Worm (Caenorhabditis elegans) whole organism, L3 larva: ENCODE results near the gene T04A8.18.

Experiments used
- R02D3.7 ChIP-seq: fragments of 150-350 bp; optimal IDR thresholded peaks from 2 replicates; lab custom pipeline; 2014; ENCODE audit warnings: missing biosample characterization, missing genetic modification characterization
- ZK546.5 ChIP-seq: sonication (generic microtip); optimal IDR thresholded peaks from 2 replicates; lab custom pipeline; 2017; ENCODE audit warnings: missing biosample characterization, missing genetic modification characterization
- ama-1 ChIP-seq: fragments of 150-350 bp; optimal IDR thresholded peaks from 2 replicates; lab custom pipeline; 2018
- ceh-16 ChIP-seq: sonication (generic microtip); optimal IDR thresholded peaks from 2 replicates; lab custom pipeline; 2017; ENCODE audit warnings: missing biosample characterization, missing genetic modification characterization
- ceh-28 ChIP-seq: fragments of 150-350 bp; optimal IDR thresholded peaks from 2 replicates; lab custom pipeline; 2014; ENCODE audit warnings: missing biosample characterization, missing genetic modification reagents, missing genetic modification characterization
- egl-27 ChIP-seq: sonication (generic microtip); optimal IDR thresholded peaks from 4 replicates; lab custom pipeline; 2017; ENCODE audit warnings: missing biosample characterization, missing genetic modification reagents, missing genetic modification characterization
- egl-5 ChIP-seq: fragments of 150-350 bp; optimal IDR thresholded peaks from 2 replicates; lab custom pipeline; 2017; ENCODE audit warnings: missing biosample characterization, missing genetic modification reagents, missing genetic modification characterization, inconsistent platforms
- elt-1 ChIP-seq: fragments of 150-350 bp; optimal IDR thresholded peaks from 2 replicates; lab custom pipeline; 2014; ENCODE audit warnings: missing biosample characterization, missing genetic modification characterization
- elt-2 ChIP-seq: sonication (generic microtip); optimal IDR thresholded peaks from 2 replicates; lab custom pipeline; 2016; ENCODE audit warnings: missing genetic modification reagents, mild to moderate bottlenecking, missing genetic modification characterization, missing compliant biosample characterization
- elt-3 ChIP-seq, 3 experiments: fragments of 150-350 bp in 1 of 3; sonication (generic microtip) in 2 of 3; optimal IDR thresholded peaks; 2 replicates in 2 of 3; 4 replicates in 1 of 3; lab custom pipeline; 2014 to 2017; ENCODE audit warnings: missing biosample characterization in 3 of 3, missing genetic modification characterization in 3 of 3
- fkh-10 ChIP-seq: sonication (generic microtip); optimal IDR thresholded peaks from 2 replicates; lab custom pipeline; 2017; ENCODE audit warnings: missing biosample characterization, missing genetic modification reagents, missing genetic modification characterization
- fkh-2 ChIP-seq: fragments of 150-350 bp; optimal IDR thresholded peaks from 2 replicates; lab custom pipeline; 2014; ENCODE audit warnings: missing biosample characterization, missing genetic modification reagents, missing genetic modification characterization
- fos-1 ChIP-seq: fragments of 150-350 bp; optimal IDR thresholded peaks from 2 replicates; lab custom pipeline; 2014; ENCODE audit warnings: missing biosample characterization, missing genetic modification characterization
- jun-1 ChIP-seq: fragments of 150-350 bp; optimal IDR thresholded peaks from 2 replicates; lab custom pipeline; 2014; ENCODE audit warnings: missing biosample characterization, missing genetic modification reagents, missing genetic modification characterization
- lin-15B ChIP-seq: fragments of 150-350 bp; optimal IDR thresholded peaks from 2 replicates; lab custom pipeline; 2014; ENCODE audit warnings: missing biosample characterization, missing genetic modification characterization
- lin-39 ChIP-seq: fragments of 150-350 bp; optimal IDR thresholded peaks from 2 replicates; lab custom pipeline; 2018; ENCODE audit warnings: missing biosample characterization, missing genetic modification reagents, missing genetic modification characterization
- lsy-12 ChIP-seq: sonication (generic microtip); optimal IDR thresholded peaks from 2 replicates; lab custom pipeline; 2016; ENCODE audit warnings: mild to moderate bottlenecking, missing genetic modification characterization, missing compliant biosample characterization
- mdl-1 ChIP-seq: fragments of 150-350 bp; optimal IDR thresholded peaks from 2 replicates; lab custom pipeline; 2014; ENCODE audit warnings: missing biosample characterization, missing genetic modification characterization
- nfya-1 ChIP-seq: sonication (generic microtip); optimal IDR thresholded peaks from 2 replicates; lab custom pipeline; 2017; ENCODE audit warnings: missing genetic modification characterization, mild to moderate bottlenecking, missing compliant biosample characterization, antibody characterized with exemption, moderate library complexity; ENCODE audit not compliant: insufficient read depth
- nhr-11 ChIP-seq: fragments of 150-350 bp; optimal IDR thresholded peaks from 2 replicates; lab custom pipeline; 2014; ENCODE audit warnings: missing biosample characterization, missing genetic modification characterization
- nhr-12 ChIP-seq: fragments of 150-350 bp; optimal IDR thresholded peaks from 2 replicates; lab custom pipeline; 2014; ENCODE audit warnings: missing biosample characterization, missing genetic modification characterization
- nhr-23 ChIP-seq: fragments of 150-350 bp; optimal IDR thresholded peaks from 2 replicates; lab custom pipeline; 2014; ENCODE audit warnings: missing biosample characterization, missing genetic modification reagents, missing genetic modification characterization
- nhr-28 ChIP-seq: fragments of 150-350 bp; optimal IDR thresholded peaks from 2 replicates; lab custom pipeline; 2014; ENCODE audit warnings: missing biosample characterization, missing genetic modification characterization
- nhr-43 ChIP-seq: sonication (generic microtip); optimal IDR thresholded peaks from 2 replicates; lab custom pipeline; 2016; ENCODE audit warnings: mild to moderate bottlenecking, missing genetic modification characterization, missing compliant biosample characterization; ENCODE audit not compliant: poor library complexity, severe bottlenecking
- nhr-67 ChIP-seq: fragments of 150-350 bp; optimal IDR thresholded peaks from 2 replicates; lab custom pipeline; 2014; ENCODE audit warnings: missing biosample characterization, missing genetic modification characterization
- nhr-76 ChIP-seq: fragments of 150-350 bp; sonication (generic microtip); optimal IDR thresholded peaks from 5 replicates; lab custom pipeline; 2014; ENCODE audit warnings: missing biosample characterization, missing genetic modification characterization
- nhr-77 ChIP-seq: fragments of 150-350 bp; optimal IDR thresholded peaks from 2 replicates; lab custom pipeline; 2014; ENCODE audit warnings: missing biosample characterization, missing genetic modification characterization
- pqm-1 ChIP-seq: fragments of 150-350 bp; optimal IDR thresholded peaks from 2 replicates; lab custom pipeline; 2017; ENCODE audit warnings: missing biosample characterization, missing genetic modification characterization, inconsistent platforms
- sea-2 ChIP-seq: fragments of 150-350 bp; sonication (generic microtip); optimal IDR thresholded peaks from 4 replicates; lab custom pipeline; 2014; ENCODE audit warnings: missing biosample characterization, missing genetic modification reagents, missing genetic modification characterization
- skn-1 ChIP-seq: fragments of 150-350 bp; optimal IDR thresholded peaks from 2 replicates; lab custom pipeline; 2014; ENCODE audit warnings: missing biosample characterization, missing genetic modification characterization
- tbx-2 ChIP-seq: sonication (generic microtip); optimal IDR thresholded peaks from 2 replicates; lab custom pipeline; 2016; ENCODE audit warnings: mild to moderate bottlenecking, missing genetic modification characterization, missing compliant biosample characterization
- unc-39 ChIP-seq: sonication (generic microtip); optimal IDR thresholded peaks from 4 replicates; lab custom pipeline; 2017; ENCODE audit warnings: missing biosample characterization, missing genetic modification characterization
- zag-1 ChIP-seq: fragments of 150-350 bp; optimal IDR thresholded peaks from 2 replicates; lab custom pipeline; 2014; ENCODE audit warnings: missing biosample characterization, missing genetic modification characterization
- ztf-11 ChIP-seq: fragments of 150-350 bp; optimal IDR thresholded peaks from 2 replicates; lab custom pipeline; 2014; ENCODE audit warnings: missing biosample characterization, missing genetic modification characterization
- ztf-4 ChIP-seq: fragments of 150-350 bp; optimal IDR thresholded peaks from 2 replicates; lab custom pipeline; 2014; ENCODE audit warnings: missing biosample characterization, missing genetic modification characterization

T04A8.18 gene

ce11 chrIII:4731295-4731988 is 22.4 kb downstream of the T04A8.18 start, which contains the start of gene F17C8.3:
Gene F17C8.3, plus strand, starts transcription at chrIII:4731938.
- TF ChIP-seq mdl-1 (tag; lab: Kevin White, UChicago) (peak; percentile 10), nfya-1 (peak; percentile 48), ceh-16 (tag; lab: Kevin White, UChicago) (no peak)

ce11 chrIII:4734056-4734455 is 25.0 kb downstream of the T04A8.18 start, which contains the start of gene F17C8.9:
Gene F17C8.9, plus strand, starts transcription at chrIII:4734356.
- TF ChIP-seq fos-1: no peak
- TF ChIP-seq nhr-67 (tag; lab: Kevin White, UChicago): no peak
- TF ChIP-seq egl-27 (tag; lab: Kevin White, UChicago): no peak
- no peak for TF ChIP-seq jun-1 (tag; lab: Kevin White, UChicago)
- TF ChIP-seq ztf-11 (tag; lab: Kevin White, UChicago): no peak
- no peak for TF ChIP-seq zag-1 (tag; lab: Kevin White, UChicago)

ce11 chrIII:4735443-4735842 is 26.4 kb downstream of the T04A8.18 start, which contains the start of gene F17C8.7:
Gene F17C8.7, plus strand, starts transcription at chrIII:4735743.
- no peak for TF ChIP-seq ama-1 (lab: Kevin White, UChicago)
- no peak for TF ChIP-seq fkh-10 (GFP tag; lab: Kevin White, UChicago)
- TF ChIP-seq zag-1 (tag; lab: Kevin White, UChicago): no peak
- no peak for TF ChIP-seq nhr-28 (tag; lab: Kevin White, UChicago)
- TF ChIP-seq ZK546.5: no peak
- TF ChIP-seq sea-2: no peak
- TF ChIP-seq pqm-1: no peak
- TF ChIP-seq nhr-11 (tag; lab: Kevin White, UChicago): no peak
- TF ChIP-seq nhr-43 (tag; lab: Kevin White, UChicago): no peak
- no peak for TF ChIP-seq tbx-2 (tag; lab: Kevin White, UChicago)
- TF ChIP-seq nhr-67 (tag; lab: Kevin White, UChicago): no peak
- TF ChIP-seq skn-1 (tag; lab: Kevin White, UChicago): no peak
- no peak for TF ChIP-seq nhr-76 (tag; lab: Kevin White, UChicago)
- TF ChIP-seq lin-39 (tag; lab: Kevin White, UChicago): no peak
- no peak for TF ChIP-seq R02D3.7 (tag; lab: Kevin White, UChicago)
- no peak for TF ChIP-seq nhr-23 (tag; lab: Kevin White, UChicago)
- no peak for TF ChIP-seq unc-39
- TF ChIP-seq elt-1 (tag; lab: Kevin White, UChicago): no peak

- TF ChIP-seq egl-27 (tag; lab: Kevin White, UChicago): no peak
- TF ChIP-seq nhr-77 (tag; lab: Kevin White, UChicago): no peak
- no peak for TF ChIP-seq ztf-11 (tag; lab: Kevin White, UChicago)
- no peak for TF ChIP-seq fkh-2
- TF ChIP-seq nhr-43 (tag; lab: Kevin White, UChicago): no peak
- no peak for TF ChIP-seq pqm-1
- TF ChIP-seq elt-2 (tag; lab: Kevin White, UChicago): no peak
- TF ChIP-seq ceh-16 (tag; lab: Kevin White, UChicago): no peak
- no peak for TF ChIP-seq mdl-1 (tag; lab: Kevin White, UChicago)
- no peak for TF ChIP-seq egl-5 (tag; lab: Kevin White, UChicago)
- TF ChIP-seq fkh-10 (GFP tag; lab: Kevin White, UChicago): no peak
- TF ChIP-seq lsy-12 (tag; lab: Kevin White, UChicago): no peak
- no peak for TF ChIP-seq nhr-12 (tag; lab: Kevin White, UChicago)
- TF ChIP-seq, all 47 proteins: peak for 0
Observed at ce11 chrIII:4739975-4740374, 31.0 kb downstream of the T04A8.18 start, which contains the start of gene ras-2. Gene ras-2, minus strand, starts transcription at chrIII:4740075.

- TF ChIP-seq elt-2 (tag; lab: Kevin White, UChicago) (peak; percentile 31), sea-2 (no peak), ztf-4 (tag; lab: Kevin White, UChicago) (no peak), lin-39 (tag; lab: Kevin White, UChicago) (peak; percentile 8), nhr-23 (tag; lab: Kevin White, UChicago) (peak; percentile 63), nhr-11 (tag; lab: Kevin White, UChicago) (no peak), lin-15B (tag; lab: Kevin White, UChicago) (no peak), ceh-28 (peak; percentile 45), elt-3 (tag; optimal IDR thresholded peaks at IDR 0.05; lab: Kevin White, UChicago) (no peak), nfya-1 (peak; percentile 48)
- TF ChIP-seq, all 47 proteins: peak for 5
Observed at ce11 chrIII:4740820-4741219, 31.8 kb downstream of the T04A8.18 start.
